Fruit fly (Drosophila melanogaster): Measurements from ENCODE around the gene CG2150.
A peak's percentile ranks its signal among the peaks of the same experiment; 100 is the strongest.

CG2150 gene

DNA sequence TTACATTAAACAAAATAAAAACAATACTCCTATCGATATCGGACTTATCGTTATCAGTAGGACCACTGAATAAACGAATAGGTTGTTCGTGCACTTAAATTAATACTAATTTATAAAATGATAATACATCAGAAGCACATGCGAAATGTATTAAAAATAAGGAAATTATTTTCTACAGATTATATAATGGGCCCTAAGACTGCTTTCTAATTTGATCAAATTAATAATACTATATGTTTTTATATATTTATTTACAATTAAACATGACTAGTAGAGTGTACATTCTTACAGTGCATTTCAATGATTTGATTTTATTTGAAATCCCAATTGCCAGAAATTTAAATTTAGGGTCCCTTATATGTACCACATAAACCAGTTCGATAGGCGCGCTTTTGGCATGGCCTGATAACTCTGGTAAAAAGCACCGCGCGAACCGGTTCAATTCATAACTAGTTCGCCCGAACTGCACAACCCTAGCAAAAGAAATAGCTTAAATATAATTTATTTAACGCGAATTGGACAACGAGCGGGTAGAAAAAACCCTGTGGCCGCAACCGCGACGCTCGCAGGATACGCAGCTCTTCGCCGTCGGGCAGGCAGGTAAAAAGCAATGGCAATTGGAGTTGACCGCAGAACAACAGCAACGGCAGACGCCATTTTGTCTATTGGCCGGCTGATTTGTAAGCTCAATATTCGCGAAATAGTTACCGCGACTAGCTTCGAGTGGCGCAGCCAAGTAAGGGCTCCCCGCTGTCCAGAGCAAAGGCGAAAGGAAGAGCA is 12.2 kb upstream of the CG2150 start, which contains the start of the genes CG2126 and faf (continued):
- TF ChIP-seq CG1233 (GFP tag; optimal IDR thresholded peaks at IDR 0.05) (peak; percentile 71), CG12942 (GFP tag; optimal IDR thresholded peaks at IDR 0.05) (peak; percentile 83), otp (GFP tag; IDR thresholded peaks at IDR 0.05) (0 out of 3 replicates have a peak, but pooled peaks have one; percentile 44), Dad (GFP tag; optimal IDR thresholded peaks at IDR 0.05) (peak; percentile 5), sisA (GFP tag; IDR thresholded peaks at IDR 0.05) (peak; percentile 64), Nf-YB (GFP tag; optimal IDR thresholded peaks at IDR 0.05) (peak; percentile 66), sd (tag; optimal IDR thresholded peaks at IDR 0.05) (no peak), Lim3 (GFP tag; IDR thresholded peaks at IDR 0.05) (no peak), ci (GFP tag; IDR thresholded peaks at IDR 0.05) (peak; percentile 84), CG7745 (tag; optimal IDR thresholded peaks at IDR 0.05) (no peak), B-H1 (GFP tag; IDR thresholded peaks at IDR 0.05) (peak; percentile 56; the same call in 2 of the 3 replicates), CoRest (tag; optimal IDR thresholded peaks at IDR 0.05) (peak; percentile 86), so (GFP tag; IDR thresholded peaks at IDR 0.05) (peak; percentile 37; the same call in 1 of the 3 replicates), oc (tag; optimal IDR thresholded peaks at IDR 0.05) (peak; percentile 58), nom (GFP tag; optimal IDR thresholded peaks at IDR 0.05) (peak; percentile 13), CG17802 (tag; optimal IDR thresholded peaks at IDR 0.05) (peak; percentile 35), CG18764 (GFP tag; optimal IDR thresholded peaks at IDR 0.05) (peak; percentile 73), Chrac-16 (GFP tag; optimal IDR thresholded peaks at IDR 0.05) (peak; percentile 74), danr (GFP tag; IDR thresholded peaks at IDR 0.05) (peak; percentile 61; the same call in 1 of the 2 replicates), CG6272 (GFP tag; IDR thresholded peaks at IDR 0.05) (peak; percentile 66; the same call in 1 of the 2 replicates), ranshi (GFP tag; IDR thresholded peaks at IDR 0.05) (peak; percentile 73), CG5953 (GFP tag; IDR thresholded peaks at IDR 0.05) (0 out of 2 replicates have a peak, but pooled peaks have one; percentile 29), zf30C (GFP tag; optimal IDR thresholded peaks at IDR 0.05) (peak; percentile 45), CG10654 (GFP tag; optimal IDR thresholded peaks at IDR 0.05) (peak; percentile 63), Atf-2 (GFP tag; optimal IDR thresholded peaks at IDR 0.05) (peak; percentile 34), CG10209 (GFP tag; optimal IDR thresholded peaks at IDR 0.05) (peak; percentile 73), CG1024 (GFP tag; IDR thresholded peaks at IDR 0.05) (no peak), YL-1 (GFP tag; optimal IDR thresholded peaks at IDR 0.05) (peak; percentile 12), cwo (GFP tag; optimal IDR thresholded peaks at IDR 0.05) (peak; percentile 52), Hand (GFP tag; optimal IDR thresholded peaks at IDR 0.05) (peak; percentile 23), Drgx (GFP tag; IDR thresholded peaks at IDR 0.05) (0 out of 2 replicates have a peak, but pooled peaks have one; percentile 14), Ada2b (GFP tag; IDR thresholded peaks at IDR 0.05) (peak; percentile 68), Bgb (GFP tag; IDR thresholded peaks at IDR 0.05; ENCODE audit: partially characterized antibody) (peak; percentile 53), CG11093 (GFP tag; IDR thresholded peaks at IDR 0.05) (peak; percentile 62; the same call in 2 of the 3 replicates), Blimp-1 (GFP tag; optimal IDR thresholded peaks at IDR 0.05) (peak; percentile 78), CG1792 (GFP tag; optimal IDR thresholded peaks at IDR 0.05) (no peak), CG6683 (GFP tag; optimal IDR thresholded peaks at IDR 0.05) (peak; percentile 56), fu2 (GFP tag; optimal IDR thresholded peaks at IDR 0.05) (peak; percentile 55), Atf6 (GFP tag; IDR thresholded peaks at IDR 0.05) (peak; percentile 40; the same call in 1 of the 2 replicates), prd (optimal IDR thresholded peaks at IDR 0.05) (no peak), prd (GFP tag; IDR thresholded peaks at IDR 0.05) (peak; percentile 84), CG11696 (GFP tag; IDR thresholded peaks at IDR 0.05) (peak; percentile 51), Sox102F (GFP tag; optimal IDR thresholded peaks at IDR 0.05) (peak; percentile 82), CG3065 (GFP tag; optimal IDR thresholded peaks at IDR 0.05) (peak; percentile 21), wor (GFP tag; IDR thresholded peaks at IDR 0.05) (peak; percentile 41; the same call in 1 of the 2 replicates), CG34224 (GFP tag; IDR thresholded peaks at IDR 0.05; ENCODE audit: partially characterized antibody) (peak; percentile 51; the same call in 2 of the 3 replicates), Sox100B (GFP tag; optimal IDR thresholded peaks at IDR 0.05) (peak; percentile 78), tx (GFP tag; optimal IDR thresholded peaks at IDR 0.05) (peak; percentile 16), bcd (GFP tag; optimal IDR thresholded peaks at IDR 0.05) (peak; percentile 77)

Data from whole organism, embryonic.